Fruit fly (Drosophila melanogaster): ENCODE data around the gene C1GalTA.

DNA sequence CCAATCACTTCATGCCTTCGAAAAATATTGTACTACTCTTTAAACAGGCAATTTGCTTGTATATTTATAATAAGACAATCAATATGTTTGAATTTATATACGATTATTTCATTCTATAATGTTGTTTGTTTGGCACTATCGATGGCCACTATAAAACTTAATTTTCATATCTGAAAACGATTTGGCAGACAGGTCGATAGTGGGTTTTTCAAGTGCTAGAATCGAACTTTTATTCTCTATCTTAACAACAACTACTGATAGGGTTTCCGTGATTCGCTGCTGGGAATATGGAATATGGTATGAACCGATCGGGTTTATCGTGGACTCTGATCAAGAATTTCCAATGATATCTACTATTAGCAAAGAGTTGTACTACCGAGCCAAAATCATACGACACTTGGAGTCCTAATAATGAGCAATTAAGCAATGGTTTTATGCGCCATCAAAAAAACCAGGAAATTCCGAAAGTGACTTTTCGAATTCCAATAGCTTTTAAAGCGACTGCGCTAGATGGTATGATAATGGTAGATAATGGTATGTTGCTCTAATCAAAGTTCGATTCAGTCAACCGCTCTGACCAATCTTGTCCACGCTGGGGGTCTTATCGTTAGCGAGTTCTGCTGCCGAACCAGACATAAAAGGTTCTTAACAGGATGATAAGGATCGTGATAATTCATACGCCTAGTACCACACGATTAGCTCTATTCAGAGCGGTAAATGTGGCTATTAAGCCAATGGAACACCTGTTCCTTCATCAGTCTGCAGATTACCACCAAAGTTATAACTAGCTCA lies 42.8 kb upstream of the C1GalTA start, which contains the start of gene CG17906:
- TF ChIP-seq ttk (optimal IDR thresholded peaks at IDR 0.05), result no peak
- no peak for TF ChIP-seq insv (optimal IDR thresholded peaks at IDR 0.05)
- no peak for TF ChIP-seq Myc (optimal IDR thresholded peaks at IDR 0.05)
- TF ChIP-seq psq (optimal IDR thresholded peaks at IDR 0.05), result no peak
